Fruit fly (Drosophila melanogaster) whole organism, embryonic: ENCODE data around the gene MTPAP.

Source experiments
- Abd-B ChIP-seq: fragments of 200-800 bp; sonication (Bioruptor generic); optimal IDR thresholded peaks from 2 replicates; lab custom pipeline; 2018; ENCODE audit warnings: missing biosample characterization, mild to moderate bottlenecking, missing genetic modification characterization, moderate library complexity
- Bgb ChIP-seq: fragments of 200-800 bp; sonication (Bioruptor generic); IDR thresholded peaks from 2 replicates; pipeline ENCODE4 v1.3.6; 2022; ENCODE audit warnings: missing biosample characterization, missing genetic modification characterization; ENCODE audit not compliant: partially characterized antibody
- CG10366 ChIP-seq: fragments of 200-800 bp; sonication (Bioruptor generic); IDR thresholded peaks from 2 replicates; pipeline ENCODE4 v1.3.6; 2022; ENCODE audit warnings: missing biosample characterization, missing genetic modification characterization
- CG10543 ChIP-seq: fragments of 200-800 bp; sonication (Bioruptor generic); optimal IDR thresholded peaks from 3 replicates; lab custom pipeline; 2017; ENCODE audit warnings: missing biosample characterization, mild to moderate bottlenecking, missing genetic modification characterization, moderate library complexity
- CG11456 ChIP-seq: fragments of 200-800 bp; sonication (Bioruptor generic); IDR thresholded peaks from 3 replicates; pipeline ENCODE4 v1.3.6; 2022; ENCODE audit warnings: missing biosample characterization, missing genetic modification characterization
- CG17612 ChIP-seq: fragments of 200-800 bp; sonication (Bioruptor generic); IDR thresholded peaks from 2 replicates; pipeline ENCODE4 v1.3.6; 2022; ENCODE audit warnings: missing biosample characterization, missing genetic modification characterization
- CG3065 ChIP-seq: fragments of 200-800 bp; sonication (Bioruptor generic); optimal IDR thresholded peaks from 2 replicates; lab custom pipeline; 2016; ENCODE audit warnings: missing biosample characterization, missing genetic modification characterization
- CG42726 ChIP-seq: fragments of 200-800 bp; sonication (Bioruptor generic); IDR thresholded peaks from 2 replicates; pipeline ENCODE4 v1.3.6; 2022; ENCODE audit warnings: missing biosample characterization, missing genetic modification characterization; ENCODE audit not compliant: partially characterized antibody
- CG4617 ChIP-seq: fragments of 200-800 bp; sonication (Bioruptor generic); optimal IDR thresholded peaks from 3 replicates; lab custom pipeline; 2016; ENCODE audit warnings: missing biosample characterization, missing genetic modification characterization, borderline replicate concordance
- D ChIP-seq, 2 experiments: fragments of 200-800 bp in 1 of 2; fragments of >200 bp in 1 of 2; sonication (Bioruptor generic) in 1 of 2; optimal IDR thresholded peaks; 2 replicates in 1 of 2; 3 replicates in 1 of 2; lab custom pipeline; 2017; ENCODE audit warnings: mild to moderate bottlenecking in 1 of 2, missing biosample characterization in 1 of 2, missing genetic modification characterization in 1 of 2, missing genetic modification reagents in 1 of 2
- Deaf1 ChIP-seq: fragments of 200-800 bp; optimal IDR thresholded peaks from 3 replicates; lab custom pipeline; 2019; ENCODE audit warnings: missing biosample characterization, mild to moderate bottlenecking, missing genetic modification characterization, moderate library complexity
- Dref ChIP-seq: fragments of 200-800 bp; sonication (Bioruptor generic); IDR thresholded peaks from 2 replicates; pipeline ENCODE4 v1.3.6; 2022; ENCODE audit warnings: missing biosample characterization, missing genetic modification characterization
- Fer2 ChIP-seq: fragments of 200-800 bp; sonication (Bioruptor generic); optimal IDR thresholded peaks from 2 replicates; lab custom pipeline; 2018; ENCODE audit warnings: missing biosample characterization, mild to moderate bottlenecking, missing genetic modification characterization, moderate library complexity
- GATAe ChIP-seq: fragments of 200-800 bp; sonication (Bioruptor generic); conservative IDR thresholded peaks from 2 replicates; pipeline ENCODE4 v1.3.6; 2022; ENCODE audit warnings: missing biosample characterization, missing genetic modification characterization
- HHEX ChIP-seq: fragments of 200-800 bp; sonication (Bioruptor generic); optimal IDR thresholded peaks from 3 replicates; lab custom pipeline; 2017; ENCODE audit warnings: missing biosample characterization, mild to moderate bottlenecking, missing genetic modification characterization, missing genetic modification reagents
- Hey ChIP-seq: fragments of 200-800 bp; sonication (Bioruptor generic); optimal IDR thresholded peaks from 3 replicates; lab custom pipeline; 2018; ENCODE audit warnings: missing biosample characterization, mild to moderate bottlenecking, missing genetic modification characterization
- HmgZ ChIP-seq: fragments of 200-800 bp; sonication (Bioruptor generic); optimal IDR thresholded peaks from 2 replicates; lab custom pipeline; 2018; ENCODE audit warnings: missing biosample characterization, mild to moderate bottlenecking, missing genetic modification characterization
- Neu2 ChIP-seq: fragments of 200-800 bp; sonication (Bioruptor generic); optimal IDR thresholded peaks from 3 replicates; lab custom pipeline; 2016; ENCODE audit warnings: missing biosample characterization, missing genetic modification characterization, borderline replicate concordance
- Taf1 ChIP-seq: fragments of 200-800 bp; sonication (Bioruptor generic); IDR thresholded peaks from 2 replicates; pipeline ENCODE4 v1.3.6; 2022; ENCODE audit warnings: missing biosample characterization, missing genetic modification characterization
- bsh ChIP-seq, 2 experiments: fragments of 200-800 bp; sonication (Bioruptor generic); optimal IDR thresholded peaks; 2 replicates each; lab custom pipeline; 2017 to 2018; ENCODE audit warnings: mild to moderate bottlenecking in 2 of 2, missing biosample characterization in 2 of 2, missing genetic modification characterization in 2 of 2, moderate library complexity in 1 of 2
- btn ChIP-seq: fragments of 200-800 bp; sonication (Bioruptor generic); optimal IDR thresholded peaks from 2 replicates; lab custom pipeline; 2016; ENCODE audit warnings: missing biosample characterization, missing genetic modification characterization
- chinmo ChIP-seq: fragments of 200-800 bp; sonication (Bioruptor generic); IDR thresholded peaks from 4 replicates; pipeline ENCODE4 v1.3.6; 2022; ENCODE audit warnings: missing biosample characterization, missing genetic modification characterization; ENCODE audit not compliant: partially characterized antibody
- crol ChIP-seq: fragments of 200-800 bp; sonication (Bioruptor generic); IDR thresholded peaks from 2 replicates; pipeline ENCODE4 v1.3.6; 2022; ENCODE audit warnings: missing biosample characterization, missing genetic modification characterization
- exex ChIP-seq: fragments of 200-800 bp; sonication (Bioruptor generic); optimal IDR thresholded peaks from 4 replicates; lab custom pipeline; 2018; ENCODE audit warnings: missing biosample characterization, mild to moderate bottlenecking, missing genetic modification characterization, moderate library complexity
- grn ChIP-seq: fragments of 200-800 bp; sonication (Bioruptor generic); optimal IDR thresholded peaks from 3 replicates; lab custom pipeline; 2017; ENCODE audit warnings: missing biosample characterization, missing genetic modification characterization
- gt ChIP-seq: fragments of 200-800 bp; sonication (Bioruptor generic); IDR thresholded peaks from 2 replicates; pipeline ENCODE4 v1.3.6; 2022; ENCODE audit warnings: missing biosample characterization, missing genetic modification characterization
- jumu ChIP-seq: fragments of 200-800 bp; sonication (Bioruptor generic); optimal IDR thresholded peaks from 3 replicates; lab custom pipeline; 2016; ENCODE audit warnings: missing biosample characterization, missing genetic modification characterization
- kay ChIP-seq: fragments of 200-800 bp; sonication (Bioruptor generic); optimal IDR thresholded peaks from 2 replicates; lab custom pipeline; 2016; ENCODE audit warnings: missing biosample characterization, missing genetic modification characterization
- knrl ChIP-seq: fragments of 200-800 bp; sonication (Bioruptor generic); IDR thresholded peaks from 3 replicates; pipeline ENCODE4 v1.3.6; 2022; ENCODE audit warnings: missing biosample characterization, missing genetic modification characterization; ENCODE audit not compliant: partially characterized antibody
- lab ChIP-seq: fragments of 200-800 bp; sonication (Bioruptor generic); optimal IDR thresholded peaks from 3 replicates; lab custom pipeline; 2017; ENCODE audit warnings: missing biosample characterization, missing genetic modification characterization, mild to moderate bottlenecking, moderate library complexity, missing genetic modification reagents
- mirr ChIP-seq: fragments of 200-800 bp; sonication (Bioruptor generic); optimal IDR thresholded peaks from 3 replicates; lab custom pipeline; 2018; ENCODE audit warnings: missing biosample characterization, mild to moderate bottlenecking, missing genetic modification characterization
- mld ChIP-seq: fragments of 200-800 bp; sonication (Bioruptor generic); IDR thresholded peaks from 3 replicates; pipeline ENCODE4 v1.3.6; 2022; ENCODE audit warnings: missing biosample characterization, missing genetic modification characterization; ENCODE audit not compliant: partially characterized antibody
- nmo ChIP-seq: fragments of 200-800 bp; sonication (Bioruptor generic); optimal IDR thresholded peaks from 2 replicates; lab custom pipeline; 2018; ENCODE audit warnings: missing biosample characterization, mild to moderate bottlenecking, missing genetic modification characterization, moderate library complexity
- onecut ChIP-seq: fragments of 200-800 bp; sonication (Bioruptor generic); IDR thresholded peaks from 2 replicates; pipeline ENCODE4 v1.3.6; 2022; ENCODE audit warnings: missing biosample characterization, missing genetic modification characterization
- sd ChIP-seq: fragments of 200-800 bp; sonication (Bioruptor generic); optimal IDR thresholded peaks from 3 replicates; lab custom pipeline; 2018; ENCODE audit warnings: missing biosample characterization, mild to moderate bottlenecking, missing genetic modification characterization, moderate library complexity
- shn ChIP-seq: fragments of 200-800 bp; sonication (Bioruptor generic); optimal IDR thresholded peaks from 3 replicates; lab custom pipeline; 2016; ENCODE audit warnings: missing biosample characterization, missing genetic modification characterization
- ssp ChIP-seq: fragments of 200-800 bp; sonication (Bioruptor generic); IDR thresholded peaks from 2 replicates; pipeline ENCODE4 v1.3.6; 2022; ENCODE audit warnings: missing biosample characterization, missing genetic modification characterization
- sug ChIP-seq: fragments of 200-800 bp; optimal IDR thresholded peaks from 2 replicates; lab custom pipeline; 2019; ENCODE audit warnings: missing biosample characterization, mild to moderate bottlenecking, missing genetic modification characterization, moderate library complexity
- vvl ChIP-seq: fragments of 200-800 bp; sonication (Bioruptor generic); IDR thresholded peaks from 2 replicates; pipeline ENCODE4 v1.3.6; 2022; ENCODE audit warnings: missing biosample characterization, missing genetic modification characterization
- wdn ChIP-seq: fragments of 200-800 bp; sonication (Bioruptor generic); IDR thresholded peaks from 2 replicates; pipeline ENCODE4 v1.3.6; 2022; ENCODE audit warnings: missing biosample characterization, missing genetic modification characterization
- wek ChIP-seq: fragments of 200-800 bp; sonication (Bioruptor generic); optimal IDR thresholded peaks from 3 replicates; lab custom pipeline; 2018; ENCODE audit warnings: missing biosample characterization, mild to moderate bottlenecking, missing genetic modification characterization, moderate library complexity

Gene MTPAP

DNA sequence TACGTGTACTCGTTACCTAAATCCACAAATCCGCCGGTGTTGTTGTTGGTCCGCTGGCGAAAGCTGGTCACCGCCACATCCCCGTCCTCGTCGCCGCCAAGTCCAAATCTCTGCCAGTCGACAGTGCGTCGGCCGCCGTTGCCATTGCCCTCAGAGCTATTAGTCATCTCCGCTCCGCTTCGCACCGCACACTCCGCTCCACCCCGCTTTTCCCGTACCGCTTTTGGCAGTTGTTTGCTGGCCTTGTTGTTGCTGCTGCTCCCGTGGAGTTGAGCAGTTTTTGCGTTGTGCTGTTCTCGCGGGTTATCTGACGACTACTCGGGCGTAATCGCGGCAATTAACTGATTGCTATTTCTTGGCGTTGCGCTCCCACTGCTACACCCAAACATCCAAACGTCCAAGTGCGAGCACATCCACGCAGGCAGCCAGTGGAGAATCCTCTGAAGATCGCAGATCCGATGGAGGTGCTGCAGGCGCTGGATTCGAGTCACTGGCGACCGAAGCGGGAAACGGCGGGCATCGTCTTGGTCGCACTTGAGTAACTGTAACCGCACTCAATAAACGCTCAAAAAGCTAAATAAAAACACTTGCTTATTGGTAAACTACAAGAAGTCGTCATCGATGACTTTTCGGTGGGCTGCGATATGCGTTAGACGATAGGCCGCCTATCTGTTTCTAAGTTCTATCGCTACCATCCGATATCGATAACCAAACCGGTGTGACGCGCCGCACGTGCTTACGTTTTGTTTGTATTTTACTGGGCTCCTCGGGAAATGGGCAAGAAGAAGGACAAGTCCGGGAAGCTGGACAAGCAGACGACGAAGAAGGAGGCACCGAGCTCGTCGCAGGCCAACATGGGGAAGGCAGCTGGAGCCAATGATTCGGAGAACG is 4.4 kb upstream of the MTPAP start, which contains the start of the genes CG12773 and CG11417 (continued):
- no peak for TF ChIP-seq onecut (GFP tag; lab: Robert Waterston, UW)
- peak; percentile 16 for TF ChIP-seq CG4617
- no peak for TF ChIP-seq jumu
- TF ChIP-seq Bgb (GFP tag; lab: Robert Waterston, UW), result peak; percentile 83
- no peak for TF ChIP-seq vvl (GFP tag; lab: Robert Waterston, UW)

dm6 chrX:1346833-1347232 is 2.3 kb downstream of the MTPAP start:
- TF ChIP-seq GATAe (GFP tag; lab: Robert Waterston, UW) (peak; percentile 64), mirr (GFP tag; lab: Kevin White, UChicago) (peak; percentile 4), Taf1 (GFP tag; lab: Robert Waterston, UW) (no peak), exex (tag; lab: Kevin White, UChicago) (peak; percentile 1), ssp (GFP tag; lab: Robert Waterston, UW) (no peak), sd (tag; lab: Kevin White, UChicago) (peak; percentile 51)
- TF ChIP-seq, all 482 proteins: peak for 4

dm6 chrX:1346256-1346655 is 2.9 kb downstream of the MTPAP start, which contains the start of gene Tsp2A:
Tsp2A (plus strand) TSS chrX:1346553.
- TF ChIP-seq CG42726 (no peak), gt (GFP tag; lab: Robert Waterston, UW) (no peak), Fer2 (tag; lab: Kevin White, UChicago) (no peak), lab (peak; percentile 6), jumu (no peak), HmgZ (tag; lab: Kevin White, UChicago) (peak; percentile 9), bsh (GFP tag; optimal IDR thresholded peaks at IDR 0.05; lab: Kevin White, UChicago) (no peak), mld (GFP tag; lab: Robert Waterston, UW) (no peak), mirr (GFP tag; lab: Kevin White, UChicago) (peak; percentile 53), CG11456 (GFP tag; lab: Robert Waterston, UW) (no peak), Deaf1 (tag; lab: Kevin White, UChicago) (peak; percentile 24), kay (GFP tag; lab: Kevin White, UChicago) (peak; percentile 18), wek (GFP tag; lab: Kevin White, UChicago) (no peak), sug (tag; lab: Kevin White, UChicago) (peak; percentile 33), nmo (no peak), knrl (GFP tag; lab: Robert Waterston, UW) (no peak), CG10543 (peak; percentile 39), exex (tag; lab: Kevin White, UChicago) (peak; percentile 20), crol (GFP tag; lab: Robert Waterston, UW) (peak; percentile 76), Dref (GFP tag; lab: Robert Waterston, UW) (0 out of 2 replicates have a peak, but pooled peaks have one; percentile 2), shn (GFP tag; lab: Kevin White, UChicago) (no peak), wdn (GFP tag; lab: Robert Waterston, UW) (no peak), HHEX (GFP tag; lab: Kevin White, UChicago) (no peak), GATAe (GFP tag; lab: Robert Waterston, UW) (peak; percentile 99), CG17612 (no peak), sd (tag; lab: Kevin White, UChicago) (peak; percentile 17), D (optimal IDR thresholded peaks at IDR 0.05; lab: Kevin White, UChicago) (no peak), D (GFP tag; optimal IDR thresholded peaks at IDR 0.05; lab: Kevin White, UChicago) (no peak), Neu2 (GFP tag; lab: Kevin White, UChicago) (no peak), CG3065 (no peak), CG10366 (GFP tag; lab: Robert Waterston, UW) (no peak), grn (GFP tag; lab: Kevin White, UChicago) (peak; percentile 17), Abd-B (GFP tag; lab: Kevin White, UChicago) (no peak), chinmo (GFP tag; lab: Robert Waterston, UW) (0 out of 4 replicates have a peak, but pooled peaks have one; percentile 58), Hey (tag; lab: Kevin White, UChicago) (no peak), btn (no peak)
